Worm (Caenorhabditis elegans): ENCODE data around the gene T22F3.2.

DNA sequence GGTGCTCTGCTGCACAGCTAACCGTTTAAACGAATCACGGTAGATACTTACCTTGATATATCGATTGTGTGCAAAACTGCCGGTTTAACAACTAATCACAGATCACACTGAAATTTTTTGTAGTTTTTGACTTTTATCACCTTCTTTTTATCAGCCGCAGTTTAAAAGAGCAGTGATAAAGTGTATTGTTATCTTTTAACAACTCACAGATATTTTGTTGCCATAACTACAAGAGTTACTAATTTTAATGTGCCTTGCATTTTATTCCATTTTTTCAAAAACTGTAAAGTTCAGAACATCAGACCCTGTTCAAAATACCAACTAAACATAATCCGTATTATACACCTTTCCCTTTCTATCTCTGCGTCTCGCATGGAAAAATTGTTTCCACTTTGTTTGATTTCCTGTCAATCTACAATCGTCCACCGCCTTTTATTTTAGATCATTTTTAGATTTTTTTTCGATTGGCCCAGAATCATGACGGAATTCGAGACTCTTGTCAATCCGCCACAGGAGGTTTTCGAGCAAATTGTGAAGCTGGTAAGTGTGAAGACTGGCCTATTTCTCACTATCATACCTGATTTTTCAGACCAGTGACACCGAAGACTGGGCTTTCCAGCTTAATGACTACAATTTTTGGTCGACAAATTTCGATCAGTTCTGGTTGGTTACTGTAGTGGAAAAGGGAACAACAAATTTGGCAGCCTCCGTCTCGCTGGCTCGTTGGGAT is 33.5 kb upstream of the T22F3.2 start, which contains the start of gene T24A6.20:
- no peak for TF ChIP-seq W03F9.2 (tag; optimal IDR thresholded peaks at IDR 0.05)
- no peak for TF ChIP-seq dao-5 (tag; optimal IDR thresholded peaks at IDR 0.05)

Measured in whole organism, L4/young adult.